Worm (Caenorhabditis elegans): Measurements from ENCODE around the gene ZC412.5.

DNA sequence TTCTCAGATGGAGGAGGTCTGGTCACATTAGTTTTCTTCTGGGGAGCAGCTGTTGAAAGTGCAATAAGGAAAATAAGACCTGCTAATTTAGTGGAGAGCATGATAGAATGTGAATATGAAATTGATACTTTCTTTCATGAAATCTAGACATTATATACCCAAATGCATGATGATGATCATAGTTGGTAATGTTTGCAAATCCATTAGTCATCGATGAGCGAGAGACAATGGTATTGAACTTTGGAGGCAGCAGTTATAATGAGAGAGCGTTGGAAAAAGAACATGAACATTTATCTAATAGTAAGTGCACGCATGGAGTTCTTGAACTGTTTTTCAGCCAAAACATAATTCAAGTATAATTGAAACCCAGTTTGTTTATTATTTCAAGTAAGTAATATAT lies 22.5 kb upstream of the ZC412.5 start, which contains the start of gene H12D21.6:
- no peak for TF ChIP-seq lin-13 (tag; optimal IDR thresholded peaks at IDR 0.05)
- no peak for TF ChIP-seq unc-120 (tag; optimal IDR thresholded peaks at IDR 0.05; ENCODE audit: poor library complexity, severe bottlenecking)
- TF ChIP-seq ces-1 (GFP tag; optimal IDR thresholded peaks at IDR 0.05) = no peak
- no peak for TF ChIP-seq nhr-28 (tag; optimal IDR thresholded peaks at IDR 0.05)
- no peak for TF ChIP-seq elt-1 (tag; optimal IDR thresholded peaks at IDR 0.05; ENCODE audit: borderline replicate concordance, insufficient read depth)
- no peak for TF ChIP-seq bed-3 (GFP tag; optimal IDR thresholded peaks at IDR 0.05)
- no peak for TF ChIP-seq hlh-1 (tag; optimal IDR thresholded peaks at IDR 0.05)

All from whole organism, mixed stage, embryonic.